Worm (Caenorhabditis elegans): ENCODE measurements around the gene C56E10.3.

- TF ChIP-seq egl-27 (tag; optimal IDR thresholded peaks at IDR 0.05) (no peak), elt-3 (tag; optimal IDR thresholded peaks at IDR 0.05) (no peak), elt-1 (tag; optimal IDR thresholded peaks at IDR 0.05) (no peak), nhr-11 (tag; optimal IDR thresholded peaks at IDR 0.05) (no peak), pqm-1 (tag; optimal IDR thresholded peaks at IDR 0.05) (no peak), fos-1 (tag; optimal IDR thresholded peaks at IDR 0.05) (no peak), ceh-82 (tag; optimal IDR thresholded peaks at IDR 0.05) (no peak), ama-1 (optimal IDR thresholded peaks at IDR 0.05) (no peak), nfya-1 (tag; optimal IDR thresholded peaks at IDR 0.05; ENCODE audit: insufficient read depth) (no peak), unc-39 (tag; optimal IDR thresholded peaks at IDR 0.05) (no peak)
Observed at ce11 chrX:6682683-6683082, 37.2 kb downstream of the C56E10.3 start, which contains the start of gene F38B6.8.
